Worm (Caenorhabditis elegans) whole organism, L3 larva: Measurements from ENCODE around the gene qns-1.

Experiments
- R02D3.7 ChIP-seq: fragments of 150-350 bp; optimal IDR thresholded peaks from 2 replicates; lab custom pipeline; 2014; ENCODE audit warnings: missing biosample characterization, missing genetic modification characterization
- ama-1 ChIP-seq: fragments of 150-350 bp; optimal IDR thresholded peaks from 2 replicates; lab custom pipeline; 2018
- ceh-16 ChIP-seq: sonication (generic microtip); optimal IDR thresholded peaks from 2 replicates; lab custom pipeline; 2017; ENCODE audit warnings: missing biosample characterization, missing genetic modification characterization
- ceh-28 ChIP-seq: fragments of 150-350 bp; optimal IDR thresholded peaks from 2 replicates; lab custom pipeline; 2014; ENCODE audit warnings: missing biosample characterization, missing genetic modification reagents, missing genetic modification characterization
- ceh-82 ChIP-seq: fragments of 150-350 bp; optimal IDR thresholded peaks from 2 replicates; lab custom pipeline; 2014; ENCODE audit warnings: missing biosample characterization, missing genetic modification characterization
- ceh-9 ChIP-seq: sonication (generic microtip); optimal IDR thresholded peaks from 2 replicates; lab custom pipeline; 2018; ENCODE audit warnings: missing biosample characterization, missing genetic modification characterization
- egl-27 ChIP-seq: sonication (generic microtip); optimal IDR thresholded peaks from 4 replicates; lab custom pipeline; 2017; ENCODE audit warnings: missing biosample characterization, missing genetic modification reagents, missing genetic modification characterization
- egl-5 ChIP-seq: fragments of 150-350 bp; optimal IDR thresholded peaks from 2 replicates; lab custom pipeline; 2017; ENCODE audit warnings: missing biosample characterization, missing genetic modification reagents, missing genetic modification characterization, inconsistent platforms
- elt-2 ChIP-seq: sonication (generic microtip); optimal IDR thresholded peaks from 2 replicates; lab custom pipeline; 2016; ENCODE audit warnings: missing genetic modification reagents, mild to moderate bottlenecking, missing genetic modification characterization, missing compliant biosample characterization
- elt-3 ChIP-seq, 3 experiments: fragments of 150-350 bp in 1 of 3; sonication (generic microtip) in 2 of 3; optimal IDR thresholded peaks; 2 replicates in 2 of 3; 4 replicates in 1 of 3; lab custom pipeline; 2014 to 2017; ENCODE audit warnings: missing biosample characterization in 3 of 3, missing genetic modification characterization in 3 of 3
- eor-1 ChIP-seq, 2 experiments: fragments of 150-350 bp; optimal IDR thresholded peaks; 2 replicates each; lab custom pipeline; 2014 to 2018; ENCODE audit warnings: missing biosample characterization in 2 of 2, missing genetic modification characterization in 2 of 2
- fkh-10 ChIP-seq: sonication (generic microtip); optimal IDR thresholded peaks from 2 replicates; lab custom pipeline; 2017; ENCODE audit warnings: missing biosample characterization, missing genetic modification reagents, missing genetic modification characterization
- fkh-2 ChIP-seq: fragments of 150-350 bp; optimal IDR thresholded peaks from 2 replicates; lab custom pipeline; 2014; ENCODE audit warnings: missing biosample characterization, missing genetic modification reagents, missing genetic modification characterization
- fos-1 ChIP-seq: fragments of 150-350 bp; optimal IDR thresholded peaks from 2 replicates; lab custom pipeline; 2014; ENCODE audit warnings: missing biosample characterization, missing genetic modification characterization
- hmg-11 ChIP-seq: sonication (generic microtip); optimal IDR thresholded peaks from 2 replicates; lab custom pipeline; 2016; ENCODE audit warnings: missing genetic modification characterization, missing compliant biosample characterization
- jun-1 ChIP-seq: fragments of 150-350 bp; optimal IDR thresholded peaks from 2 replicates; lab custom pipeline; 2014; ENCODE audit warnings: missing biosample characterization, missing genetic modification reagents, missing genetic modification characterization
- lin-15B ChIP-seq: fragments of 150-350 bp; optimal IDR thresholded peaks from 2 replicates; lab custom pipeline; 2014; ENCODE audit warnings: missing biosample characterization, missing genetic modification characterization
- lin-39 ChIP-seq: fragments of 150-350 bp; optimal IDR thresholded peaks from 2 replicates; lab custom pipeline; 2018; ENCODE audit warnings: missing biosample characterization, missing genetic modification reagents, missing genetic modification characterization
- mdl-1 ChIP-seq: fragments of 150-350 bp; optimal IDR thresholded peaks from 2 replicates; lab custom pipeline; 2014; ENCODE audit warnings: missing biosample characterization, missing genetic modification characterization
- nfya-1 ChIP-seq: sonication (generic microtip); optimal IDR thresholded peaks from 2 replicates; lab custom pipeline; 2017; ENCODE audit warnings: missing genetic modification characterization, mild to moderate bottlenecking, missing compliant biosample characterization, antibody characterized with exemption, moderate library complexity; ENCODE audit not compliant: insufficient read depth
- nhr-11 ChIP-seq: fragments of 150-350 bp; optimal IDR thresholded peaks from 2 replicates; lab custom pipeline; 2014; ENCODE audit warnings: missing biosample characterization, missing genetic modification characterization
- nhr-12 ChIP-seq: fragments of 150-350 bp; optimal IDR thresholded peaks from 2 replicates; lab custom pipeline; 2014; ENCODE audit warnings: missing biosample characterization, missing genetic modification characterization
- nhr-23 ChIP-seq: fragments of 150-350 bp; optimal IDR thresholded peaks from 2 replicates; lab custom pipeline; 2014; ENCODE audit warnings: missing biosample characterization, missing genetic modification reagents, missing genetic modification characterization
- nhr-237 ChIP-seq: fragments of 150-350 bp; optimal IDR thresholded peaks from 2 replicates; lab custom pipeline; 2014; ENCODE audit warnings: missing biosample characterization, missing genetic modification characterization
- nhr-25 ChIP-seq: sonication (generic microtip); optimal IDR thresholded peaks from 2 replicates; lab custom pipeline; 2017; ENCODE audit warnings: missing biosample characterization, missing genetic modification characterization
- nhr-28 ChIP-seq: fragments of 150-350 bp; optimal IDR thresholded peaks from 2 replicates; lab custom pipeline; 2014; ENCODE audit warnings: missing biosample characterization, missing genetic modification characterization
- nhr-43 ChIP-seq: sonication (generic microtip); optimal IDR thresholded peaks from 2 replicates; lab custom pipeline; 2016; ENCODE audit warnings: mild to moderate bottlenecking, missing genetic modification characterization, missing compliant biosample characterization; ENCODE audit not compliant: poor library complexity, severe bottlenecking
- nhr-67 ChIP-seq: fragments of 150-350 bp; optimal IDR thresholded peaks from 2 replicates; lab custom pipeline; 2014; ENCODE audit warnings: missing biosample characterization, missing genetic modification characterization
- nhr-76 ChIP-seq: fragments of 150-350 bp; sonication (generic microtip); optimal IDR thresholded peaks from 5 replicates; lab custom pipeline; 2014; ENCODE audit warnings: missing biosample characterization, missing genetic modification characterization
- nhr-77 ChIP-seq: fragments of 150-350 bp; optimal IDR thresholded peaks from 2 replicates; lab custom pipeline; 2014; ENCODE audit warnings: missing biosample characterization, missing genetic modification characterization
- pha-4 ChIP-seq: fragments of 150-350 bp; optimal IDR thresholded peaks from 2 replicates; lab custom pipeline; 2014; ENCODE audit warnings: missing biosample characterization, missing genetic modification reagents, missing genetic modification characterization
- sea-2 ChIP-seq: fragments of 150-350 bp; sonication (generic microtip); optimal IDR thresholded peaks from 4 replicates; lab custom pipeline; 2014; ENCODE audit warnings: missing biosample characterization, missing genetic modification reagents, missing genetic modification characterization
- skn-1 ChIP-seq: fragments of 150-350 bp; optimal IDR thresholded peaks from 2 replicates; lab custom pipeline; 2014; ENCODE audit warnings: missing biosample characterization, missing genetic modification characterization
- snpc-4 ChIP-seq: fragments of 150-350 bp; optimal IDR thresholded peaks from 2 replicates; lab custom pipeline; 2014; ENCODE audit warnings: missing biosample characterization, missing genetic modification characterization
- tbx-2 ChIP-seq: sonication (generic microtip); optimal IDR thresholded peaks from 2 replicates; lab custom pipeline; 2016; ENCODE audit warnings: mild to moderate bottlenecking, missing genetic modification characterization, missing compliant biosample characterization
- unc-39 ChIP-seq: sonication (generic microtip); optimal IDR thresholded peaks from 4 replicates; lab custom pipeline; 2017; ENCODE audit warnings: missing biosample characterization, missing genetic modification characterization
- unc-62 ChIP-seq: fragments of 150-350 bp; sonication (generic microtip); optimal IDR thresholded peaks from 4 replicates; lab custom pipeline; 2014; ENCODE audit warnings: missing biosample characterization, missing genetic modification reagents, missing genetic modification characterization
- zag-1 ChIP-seq: fragments of 150-350 bp; optimal IDR thresholded peaks from 2 replicates; lab custom pipeline; 2014; ENCODE audit warnings: missing biosample characterization, missing genetic modification characterization
- ztf-11 ChIP-seq: fragments of 150-350 bp; optimal IDR thresholded peaks from 2 replicates; lab custom pipeline; 2014; ENCODE audit warnings: missing biosample characterization, missing genetic modification characterization
- ztf-4 ChIP-seq: fragments of 150-350 bp; optimal IDR thresholded peaks from 2 replicates; lab custom pipeline; 2014; ENCODE audit warnings: missing biosample characterization, missing genetic modification characterization

The qns-1 gene

ce11 chrIV:10191498-10191897 lies 27.6 kb downstream of the qns-1 start:
- TF ChIP-seq R02D3.7 (no peak), nhr-23 (tag; lab: Kevin White, UChicago) (no peak), nhr-11 (tag; lab: Kevin White, UChicago) (no peak), fkh-10 (peak; percentile 84), ama-1 (lab: Kevin White, UChicago) (no peak)

DNA sequence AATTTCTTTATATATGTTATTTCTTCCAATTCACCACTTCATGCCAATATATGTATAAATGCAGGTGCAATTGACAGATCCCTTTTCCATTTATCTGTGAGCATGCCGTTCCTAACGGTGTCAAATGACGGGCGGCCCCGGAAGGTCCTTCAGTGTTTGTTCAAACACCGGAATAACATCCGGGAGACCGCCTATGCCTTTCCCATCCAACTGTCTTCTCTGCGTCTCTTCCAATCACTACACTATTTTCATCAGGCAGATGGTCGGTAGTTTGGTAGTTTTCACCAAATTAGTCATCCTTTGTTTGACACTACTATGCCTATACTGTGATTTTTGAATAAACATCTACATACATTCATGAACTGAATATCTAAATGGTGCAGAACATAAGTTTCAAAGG lies 28.5 kb downstream of the qns-1 start:
- TF ChIP-seq elt-2 = no peak
- no peak for TF ChIP-seq eor-1 (tag; optimal IDR thresholded peaks at IDR 0.05; lab: Kevin White, UChicago)
- TF ChIP-seq, all 47 proteins: peak for 0

ce11 chrIV:10188505-10188904 lies 30.6 kb downstream of the qns-1 start:
- TF ChIP-seq fkh-10 (peak; percentile 62), skn-1 (tag; lab: Kevin White, UChicago) (no peak)

DNA sequence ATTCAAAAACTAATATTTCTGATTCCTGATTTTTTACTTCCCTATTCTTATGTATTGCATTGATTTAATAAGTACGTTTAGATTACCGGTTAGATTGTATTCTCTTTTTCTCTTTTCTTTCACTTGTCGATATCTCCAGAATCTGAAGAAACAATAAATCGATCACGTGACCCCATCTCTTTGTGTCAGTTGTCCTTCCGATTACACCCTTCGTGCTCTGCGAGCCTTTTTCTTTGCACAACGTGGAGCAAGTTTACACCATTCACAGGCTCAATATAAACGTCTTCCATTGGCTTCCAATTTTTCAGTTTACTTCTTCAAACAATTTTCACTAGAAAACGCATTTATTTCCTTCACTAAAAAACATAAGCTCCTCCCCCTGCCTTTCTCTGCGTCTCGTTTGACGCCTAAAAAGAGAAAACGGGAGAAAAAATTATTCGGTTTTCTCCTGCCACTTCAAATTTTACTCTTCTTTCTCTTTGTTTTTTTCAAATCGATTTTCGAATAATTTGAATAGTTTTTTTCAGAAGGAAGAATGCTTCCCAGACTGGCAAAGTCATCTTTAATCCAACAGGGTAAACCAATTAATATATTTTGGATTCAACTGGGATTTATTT lies 38.9 kb downstream of the qns-1 start, which contains the start of gene gta-1:
Gene gta-1, plus strand, starts transcription at position 528 of the 617 bp plus-strand sequence.
- no peak for TF ChIP-seq nhr-76 (tag; lab: Kevin White, UChicago)
- TF ChIP-seq egl-5 (tag; lab: Kevin White, UChicago) = peak; percentile 52
- TF ChIP-seq nhr-67 (tag; lab: Kevin White, UChicago) = no peak
- no peak for TF ChIP-seq fkh-2 (tag; lab: Kevin White, UChicago)
- peak; percentile 14 for TF ChIP-seq ceh-28 (tag; lab: Kevin White, UChicago)
- TF ChIP-seq hmg-11 (tag; lab: Kevin White, UChicago) = peak; percentile 18
- TF ChIP-seq ceh-9 (tag; lab: Kevin White, UChicago) = no peak
- TF ChIP-seq nfya-1 (tag; lab: Kevin White, UChicago) = peak; percentile 37

DNA sequence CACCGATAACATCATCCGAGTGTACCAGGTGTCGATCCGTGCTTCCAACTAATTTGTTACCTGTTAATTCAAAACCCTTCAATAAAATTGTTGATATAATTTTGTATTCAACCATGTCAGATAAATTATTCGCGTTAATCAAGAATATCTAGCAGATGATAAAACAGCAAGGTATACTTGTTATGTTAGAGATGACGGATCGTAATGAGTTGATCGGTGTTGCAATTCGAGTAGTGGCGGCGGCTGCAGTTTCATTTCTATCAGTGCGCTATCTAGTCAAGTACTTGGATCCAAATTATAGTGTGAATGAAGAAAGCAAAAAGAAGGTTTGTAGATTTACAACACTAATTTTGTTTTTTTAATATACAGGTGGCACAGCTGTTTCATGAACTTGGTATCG lies 41.3 kb downstream of the qns-1 start, which contains the start of gene mspn-1:
Gene mspn-1, plus strand, starts transcription at position 190 of the 400 bp plus-strand sequence.
- TF ChIP-seq nhr-12 (tag; lab: Kevin White, UChicago) (no peak), egl-5 (tag; lab: Kevin White, UChicago) (no peak), pha-4 (no peak), ceh-16 (tag; lab: Kevin White, UChicago) (no peak), nhr-67 (tag; lab: Kevin White, UChicago) (no peak), nhr-11 (tag; lab: Kevin White, UChicago) (no peak), nhr-28 (tag; lab: Kevin White, UChicago) (no peak), tbx-2 (no peak), nhr-76 (tag; lab: Kevin White, UChicago) (no peak), nhr-43 (tag; lab: Kevin White, UChicago) (no peak), nhr-237 (tag; lab: Kevin White, UChicago) (no peak), ceh-9 (tag; lab: Kevin White, UChicago) (no peak), elt-3 (tag; optimal IDR thresholded peaks at IDR 0.05; lab: Kevin White, UChicago) (no peak), mdl-1 (tag; lab: Kevin White, UChicago) (no peak), elt-2 (no peak), unc-62 (GFP tag; lab: Kevin White, UChicago) (no peak)

DNA sequence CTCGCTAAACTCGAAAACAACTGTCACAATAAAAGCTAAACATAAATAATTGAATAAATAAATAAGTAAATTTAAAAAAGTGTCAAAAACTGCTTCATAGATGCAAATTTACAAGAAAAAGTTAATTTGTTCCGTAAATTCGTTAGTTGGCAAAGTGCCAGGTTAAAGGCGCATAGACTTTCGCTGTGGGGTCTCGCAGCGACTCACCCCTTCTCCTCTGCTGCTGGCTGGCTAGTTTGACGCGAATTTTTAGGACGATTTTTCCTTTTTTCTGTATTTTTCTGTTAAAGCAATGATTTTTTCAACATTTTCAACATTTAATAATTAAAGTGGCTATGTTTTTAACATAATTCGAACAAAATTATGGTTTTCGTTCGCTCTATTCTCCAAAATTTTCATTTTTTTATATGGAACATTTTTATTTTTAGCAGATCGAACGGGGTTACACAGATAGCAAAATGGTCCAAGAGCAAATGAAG lies 42.8 kb downstream of the qns-1 start, which contains the start of gene rack-1:
Gene rack-1, plus strand, starts transcription at position 429 of the 479 bp plus-strand sequence.
- TF ChIP-seq hmg-11 (tag; lab: Kevin White, UChicago) (peak; percentile 65), sea-2 (GFP tag; lab: Kevin White, UChicago) (no peak), egl-5 (tag; lab: Kevin White, UChicago) (no peak), tbx-2 (no peak), eor-1 (tag; optimal IDR thresholded peaks at IDR 0.05; lab: Kevin White, UChicago) (no peak), ceh-82 (no peak), lin-15B (tag; lab: Kevin White, UChicago) (peak; percentile 64), skn-1 (tag; lab: Kevin White, UChicago) (no peak), fkh-10 (no peak), nhr-67 (tag; lab: Kevin White, UChicago) (no peak), snpc-4 (peak; percentile 47), ceh-28 (tag; lab: Kevin White, UChicago) (no peak), unc-39 (no peak), elt-3 (tag; optimal IDR thresholded peaks at IDR 0.05; lab: Kevin White, UChicago) (no peak), jun-1 (tag; lab: Kevin White, UChicago) (no peak), ztf-11 (tag; lab: Kevin White, UChicago) (no peak), zag-1 (tag; lab: Kevin White, UChicago) (no peak), fos-1 (no peak), R02D3.7 (no peak), nhr-77 (tag; lab: Kevin White, UChicago) (no peak), lin-39 (peak; percentile 79), fkh-2 (tag; lab: Kevin White, UChicago) (no peak), elt-2 (peak; percentile 24), ztf-4 (tag; lab: Kevin White, UChicago) (no peak), nhr-12 (tag; lab: Kevin White, UChicago) (no peak), egl-27 (tag; lab: Kevin White, UChicago) (no peak), nhr-25 (peak; percentile 52), nfya-1 (tag; lab: Kevin White, UChicago) (peak; percentile 85)
